Fruit fly (Drosophila melanogaster): ENCODE results near the gene dsb.
A peak's percentile ranks its signal among the peaks of the same experiment; 100 is the strongest.

Gene dsb

DNA sequence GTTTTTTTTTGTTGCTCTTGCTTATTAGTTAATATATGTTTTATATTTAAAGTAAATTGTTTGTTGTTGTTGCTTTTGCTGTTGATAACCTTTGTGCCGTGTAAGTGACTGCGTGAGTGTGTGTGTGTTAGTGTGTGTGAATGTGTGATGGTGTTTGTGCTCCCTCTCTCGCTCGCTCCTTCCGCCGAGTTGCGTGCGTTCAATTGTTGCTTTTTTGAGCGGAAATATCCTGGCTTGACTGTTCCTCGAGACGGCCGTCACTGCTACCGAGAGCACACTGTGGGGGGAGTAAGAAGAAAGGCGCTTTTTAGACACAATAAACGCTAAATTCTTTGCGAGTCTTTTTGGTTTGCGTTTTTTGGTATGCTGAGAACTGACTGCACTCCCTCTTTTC is 48.6 kb downstream of the dsb start:
- TF ChIP-seq CG1620 (GFP tag; optimal IDR thresholded peaks at IDR 0.05) (no peak), cnc (optimal IDR thresholded peaks at IDR 0.05) (no peak), ovo (GFP tag; optimal IDR thresholded peaks at IDR 0.05) (no peak), toe (GFP tag; optimal IDR thresholded peaks at IDR 0.05) (no peak), Crg-1 (GFP tag; optimal IDR thresholded peaks at IDR 0.05) (no peak), CG12768 (GFP tag; optimal IDR thresholded peaks at IDR 0.05) (peak; percentile 22), CG7045 (GFP tag; optimal IDR thresholded peaks at IDR 0.05) (no peak), tj (GFP tag; optimal IDR thresholded peaks at IDR 0.05) (no peak), CG11617 (GFP tag; optimal IDR thresholded peaks at IDR 0.05) (no peak), Clk (GFP tag; optimal IDR thresholded peaks at IDR 0.05) (no peak), bab1 (GFP tag; optimal IDR thresholded peaks at IDR 0.05) (peak; percentile 37), cic (GFP tag; optimal IDR thresholded peaks at IDR 0.05) (peak; percentile 13)

DNA sequence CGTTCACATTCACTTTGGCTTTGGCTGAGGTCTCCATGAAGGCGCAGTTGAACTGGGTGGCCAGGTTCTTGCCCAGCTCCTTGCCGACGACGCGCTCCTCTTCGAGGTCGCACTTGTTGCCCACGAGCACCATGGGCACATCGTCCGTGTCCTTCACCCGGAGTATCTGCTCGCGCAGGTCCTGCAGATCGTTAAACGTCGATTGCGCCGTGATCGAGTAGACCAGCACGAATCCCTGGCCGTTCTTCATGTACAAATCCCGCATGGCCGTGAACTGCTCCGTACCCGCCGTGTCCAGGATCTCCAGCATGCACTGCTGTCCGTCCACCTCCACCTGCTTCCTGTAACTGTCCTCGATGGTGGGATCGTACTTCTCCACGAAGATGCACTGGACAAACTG is 49.2 kb downstream of the dsb start:
- no peak for TF ChIP-seq Clk (GFP tag; optimal IDR thresholded peaks at IDR 0.05)
- no peak for TF ChIP-seq toe (GFP tag; optimal IDR thresholded peaks at IDR 0.05)
- no peak for TF ChIP-seq CG12768 (GFP tag; optimal IDR thresholded peaks at IDR 0.05)
- no peak for TF ChIP-seq bab1 (GFP tag; optimal IDR thresholded peaks at IDR 0.05)
- no peak for TF ChIP-seq ovo (GFP tag; optimal IDR thresholded peaks at IDR 0.05)
- TF ChIP-seq CG33017 (tag; optimal IDR thresholded peaks at IDR 0.05) = no peak
- no peak for TF ChIP-seq CG7101 (tag; optimal IDR thresholded peaks at IDR 0.05)
- TF ChIP-seq Hr96 (GFP tag; optimal IDR thresholded peaks at IDR 0.05) = no peak
- TF ChIP-seq CG5204 (GFP tag; optimal IDR thresholded peaks at IDR 0.05) = no peak
- no peak for TF ChIP-seq Mnt (GFP tag; optimal IDR thresholded peaks at IDR 0.05)
- TF ChIP-seq CG7045 (GFP tag; optimal IDR thresholded peaks at IDR 0.05) = no peak
- TF ChIP-seq Crg-1 (GFP tag; optimal IDR thresholded peaks at IDR 0.05) = no peak
- TF ChIP-seq cnc (optimal IDR thresholded peaks at IDR 0.05) = no peak
- no peak for TF ChIP-seq kay (GFP tag; ENCODE audit: borderline replicate concordance)
- TF ChIP-seq CG1620 (GFP tag; optimal IDR thresholded peaks at IDR 0.05) = no peak
- no peak for TF ChIP-seq tj (GFP tag; optimal IDR thresholded peaks at IDR 0.05)

DNA sequence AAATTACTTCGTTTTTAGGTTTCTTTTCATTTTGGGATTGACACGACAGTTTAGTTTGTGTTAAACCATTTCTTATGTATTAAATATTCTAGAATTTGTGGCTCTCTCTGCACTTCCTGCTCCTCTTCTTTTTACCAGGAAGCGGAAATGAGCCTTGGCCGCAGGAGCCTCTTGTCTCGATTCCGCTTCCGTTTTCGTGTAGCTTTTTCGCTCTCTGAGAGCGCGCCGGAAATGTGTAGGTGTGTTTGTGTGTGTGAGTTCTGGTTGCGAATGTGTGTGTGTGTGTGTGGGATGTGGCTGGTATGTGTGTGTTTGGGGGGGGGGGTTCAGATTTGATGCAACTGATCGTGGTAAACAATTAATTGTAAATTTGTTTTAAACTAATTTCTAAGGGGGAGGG is 50.4 kb downstream of the dsb start:
- TF ChIP-seq tj (GFP tag; optimal IDR thresholded peaks at IDR 0.05) = no peak
- peak; percentile 19 for TF ChIP-seq CG11617 (GFP tag; optimal IDR thresholded peaks at IDR 0.05)
- TF ChIP-seq Hr96 (GFP tag; optimal IDR thresholded peaks at IDR 0.05) = no peak

DNA sequence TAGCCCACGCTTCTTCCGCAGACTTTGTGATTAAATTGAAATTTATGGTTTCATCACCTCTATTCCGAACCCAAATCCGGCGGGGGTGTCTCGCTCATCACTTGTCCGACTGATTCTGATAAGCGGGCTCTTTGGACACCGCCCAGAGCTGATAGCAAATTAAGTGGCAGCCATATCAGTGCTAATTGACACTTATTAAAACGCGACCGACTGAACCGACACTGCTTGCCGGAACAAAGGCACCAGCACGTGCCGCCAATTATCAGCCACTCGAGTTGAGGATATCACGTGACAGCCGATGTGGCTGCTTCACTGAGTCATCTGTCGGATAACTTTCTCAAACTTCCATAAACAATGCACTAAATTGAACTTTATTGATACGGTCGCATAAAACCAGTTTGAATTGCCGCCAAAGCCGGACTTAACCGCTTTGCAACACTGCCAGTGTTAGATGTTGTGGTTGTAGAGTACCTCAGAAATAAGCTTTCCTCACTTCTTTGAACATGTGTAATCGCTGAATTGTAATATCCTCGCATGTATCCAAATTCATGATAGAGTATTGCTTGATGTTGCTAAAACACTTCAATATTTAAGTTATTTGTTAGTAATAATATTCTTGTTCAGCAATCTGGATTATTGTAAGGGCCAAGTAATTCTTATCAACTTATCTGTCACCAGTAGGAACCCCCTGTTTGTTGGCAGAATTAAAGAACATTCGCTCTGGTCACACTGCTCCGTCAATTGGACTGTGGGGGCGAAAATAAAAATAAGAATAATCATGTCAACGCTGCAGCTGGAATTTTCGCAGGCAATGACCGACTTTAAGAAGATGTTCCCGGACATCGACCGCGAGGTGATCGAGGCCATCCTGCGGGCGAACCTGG is 53.3 kb downstream of the dsb start, which contains the start of gene CG12024:
Gene CG12024 (plus strand): TSS at position 699 of the 884 bp plus-strand sequence.
- TF ChIP-seq Mnt (GFP tag; optimal IDR thresholded peaks at IDR 0.05) (peak; percentile 64), bab1 (GFP tag; optimal IDR thresholded peaks at IDR 0.05) (peak; percentile 76), toe (GFP tag; optimal IDR thresholded peaks at IDR 0.05) (peak; percentile 78), CG7101 (tag; optimal IDR thresholded peaks at IDR 0.05) (peak; percentile 73), Clk (GFP tag; optimal IDR thresholded peaks at IDR 0.05) (peak; percentile 68), CG33017 (tag; optimal IDR thresholded peaks at IDR 0.05) (peak; percentile 25), ovo (GFP tag; optimal IDR thresholded peaks at IDR 0.05) (peak; percentile 49), CG1620 (GFP tag; optimal IDR thresholded peaks at IDR 0.05) (peak; percentile 81), tj (GFP tag; optimal IDR thresholded peaks at IDR 0.05) (peak; percentile 52), cic (GFP tag; optimal IDR thresholded peaks at IDR 0.05) (peak; percentile 37), CG12768 (GFP tag; optimal IDR thresholded peaks at IDR 0.05) (peak; percentile 79), cnc (optimal IDR thresholded peaks at IDR 0.05) (no peak), CG7045 (GFP tag; optimal IDR thresholded peaks at IDR 0.05) (peak; percentile 63), Hr96 (GFP tag; optimal IDR thresholded peaks at IDR 0.05) (peak; percentile 81), Crg-1 (GFP tag; optimal IDR thresholded peaks at IDR 0.05) (peak; percentile 90), pad (GFP tag; optimal IDR thresholded peaks at IDR 0.05) (peak; percentile 67), kay (GFP tag; ENCODE audit: borderline replicate concordance) (peak; percentile 79), CG11617 (GFP tag; optimal IDR thresholded peaks at IDR 0.05) (peak; percentile 66), CG14711 (tag; optimal IDR thresholded peaks at IDR 0.05) (peak; percentile 75), CG5204 (GFP tag; optimal IDR thresholded peaks at IDR 0.05) (peak; percentile 85)

DNA sequence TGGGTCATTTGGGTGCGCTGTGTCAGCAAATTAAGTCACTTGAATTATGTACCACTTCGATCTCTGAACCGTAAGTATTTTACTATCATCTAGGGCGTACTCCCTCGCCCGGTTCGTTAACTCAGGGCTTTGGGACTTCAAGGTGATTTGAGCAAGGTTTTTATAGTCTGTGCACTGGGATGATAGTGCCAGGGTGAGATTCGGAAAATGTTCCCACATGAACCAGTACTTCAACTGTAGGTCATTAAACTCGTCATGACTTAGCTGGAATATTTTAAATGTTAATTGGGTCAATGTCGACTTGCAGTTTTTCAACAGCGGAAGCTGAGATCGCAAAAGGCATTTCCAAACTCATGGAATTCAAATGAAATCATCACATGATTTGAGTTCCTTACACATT is 54.5 kb downstream of the dsb start, which contains the start of gene CNMa:
Gene CNMa (minus strand): TSS at position 101 of the 400 bp plus-strand sequence.
- no peak for TF ChIP-seq toe (GFP tag; optimal IDR thresholded peaks at IDR 0.05)
- TF ChIP-seq cnc (optimal IDR thresholded peaks at IDR 0.05) = no peak
- no peak for TF ChIP-seq pad (GFP tag; optimal IDR thresholded peaks at IDR 0.05)
- TF ChIP-seq CG7045 (GFP tag; optimal IDR thresholded peaks at IDR 0.05) = no peak
- TF ChIP-seq CG33017 (tag; optimal IDR thresholded peaks at IDR 0.05) = no peak
- TF ChIP-seq CG14711 (tag; optimal IDR thresholded peaks at IDR 0.05) = no peak
- no peak for TF ChIP-seq bab1 (GFP tag; optimal IDR thresholded peaks at IDR 0.05)
- TF ChIP-seq cic (GFP tag; optimal IDR thresholded peaks at IDR 0.05) = no peak
- no peak for TF ChIP-seq CG7101 (tag; optimal IDR thresholded peaks at IDR 0.05)
- TF ChIP-seq CG1620 (GFP tag; optimal IDR thresholded peaks at IDR 0.05) = no peak
- no peak for TF ChIP-seq Clk (GFP tag; optimal IDR thresholded peaks at IDR 0.05)
- TF ChIP-seq tj (GFP tag; optimal IDR thresholded peaks at IDR 0.05) = no peak
- no peak for TF ChIP-seq Hr96 (GFP tag; optimal IDR thresholded peaks at IDR 0.05)
- TF ChIP-seq ovo (GFP tag; optimal IDR thresholded peaks at IDR 0.05) = no peak
- TF ChIP-seq CG12768 (GFP tag; optimal IDR thresholded peaks at IDR 0.05) = no peak
- no peak for TF ChIP-seq Crg-1 (GFP tag; optimal IDR thresholded peaks at IDR 0.05)
- TF ChIP-seq CG5204 (GFP tag; optimal IDR thresholded peaks at IDR 0.05) = no peak
- TF ChIP-seq kay (GFP tag; ENCODE audit: borderline replicate concordance) = no peak

DNA sequence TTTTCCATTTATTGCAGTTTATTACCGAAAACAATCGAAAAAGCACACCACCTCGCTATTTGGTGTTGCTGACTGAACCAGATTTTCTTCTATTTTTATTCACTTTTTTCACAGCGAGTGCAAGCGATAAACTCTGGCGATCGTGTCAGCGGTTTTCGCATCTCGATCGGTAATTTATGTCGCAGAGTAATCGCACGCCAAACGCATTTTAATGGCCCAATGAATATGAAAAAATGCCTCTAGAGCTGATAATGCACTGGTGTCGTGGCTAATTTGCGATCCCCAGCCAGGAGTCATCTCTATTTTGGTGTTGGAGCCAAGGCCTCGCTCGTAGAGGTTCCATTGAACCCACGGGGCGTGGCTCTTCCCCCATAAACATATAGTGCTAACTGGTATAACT is 56.7 kb downstream of the dsb start:
- TF ChIP-seq CG33017 (tag; optimal IDR thresholded peaks at IDR 0.05) (no peak), Hr96 (GFP tag; optimal IDR thresholded peaks at IDR 0.05) (no peak), CG7045 (GFP tag; optimal IDR thresholded peaks at IDR 0.05) (no peak), CG14711 (tag; optimal IDR thresholded peaks at IDR 0.05) (no peak), CG7101 (tag; optimal IDR thresholded peaks at IDR 0.05) (no peak), cic (GFP tag; optimal IDR thresholded peaks at IDR 0.05) (no peak), CG1620 (GFP tag; optimal IDR thresholded peaks at IDR 0.05) (no peak), Clk (GFP tag; optimal IDR thresholded peaks at IDR 0.05) (no peak), bab1 (GFP tag; optimal IDR thresholded peaks at IDR 0.05) (no peak), pad (GFP tag; optimal IDR thresholded peaks at IDR 0.05) (no peak), CG12768 (GFP tag; optimal IDR thresholded peaks at IDR 0.05) (no peak), ovo (GFP tag; optimal IDR thresholded peaks at IDR 0.05) (no peak), Mnt (GFP tag; optimal IDR thresholded peaks at IDR 0.05) (no peak), tj (GFP tag; optimal IDR thresholded peaks at IDR 0.05) (no peak), Crg-1 (GFP tag; optimal IDR thresholded peaks at IDR 0.05) (no peak)
